Fruit fly (Drosophila melanogaster) whole organism, embryonic: ENCODE results near the gene CG5386.

ENCODE experiments used
- BEAF-32 ChIP-seq: fragments of 200-800 bp; sonication (Bioruptor generic); optimal IDR thresholded peaks from 3 replicates; lab custom pipeline; 2017; ENCODE audit warnings: missing biosample characterization, missing genetic modification characterization, mild to moderate bottlenecking, moderate library complexity, missing genetic modification reagents
- Bgb ChIP-seq: fragments of 200-800 bp; sonication (Bioruptor generic); IDR thresholded peaks from 2 replicates; pipeline ENCODE4 v1.3.6; 2022; ENCODE audit warnings: missing biosample characterization, missing genetic modification characterization; ENCODE audit not compliant: partially characterized antibody
- CG11456 ChIP-seq: fragments of 200-800 bp; sonication (Bioruptor generic); IDR thresholded peaks from 3 replicates; pipeline ENCODE4 v1.3.6; 2022; ENCODE audit warnings: missing biosample characterization, missing genetic modification characterization
- CG11560 ChIP-seq: fragments of 200-800 bp; sonication (Bioruptor generic); IDR thresholded peaks from 3 replicates; pipeline ENCODE4 v1.3.6; 2022; ENCODE audit warnings: missing biosample characterization, missing genetic modification characterization
- CG15011 ChIP-seq: fragments of 200-800 bp; sonication (Bioruptor generic); optimal IDR thresholded peaks from 3 replicates; lab custom pipeline; 2018; ENCODE audit warnings: missing biosample characterization, mild to moderate bottlenecking, missing genetic modification characterization
- CG16813 ChIP-seq: fragments of 200-800 bp; sonication (Bioruptor generic); IDR thresholded peaks from 3 replicates; pipeline ENCODE4 v1.3.6; 2022; ENCODE audit warnings: missing biosample characterization, missing genetic modification characterization; ENCODE audit not compliant: partially characterized antibody
- CG18011 ChIP-seq: fragments of 200-800 bp; sonication (Bioruptor generic); optimal IDR thresholded peaks from 2 replicates; lab custom pipeline; 2017; ENCODE audit warnings: missing biosample characterization, missing genetic modification characterization, mild to moderate bottlenecking, moderate library complexity, missing genotype
- CG2116 ChIP-seq: fragments of 200-800 bp; sonication (Bioruptor generic); optimal IDR thresholded peaks from 3 replicates; lab custom pipeline; 2018; ENCODE audit warnings: missing biosample characterization, mild to moderate bottlenecking, missing genetic modification characterization
- CG30431 ChIP-seq: fragments of 200-800 bp; sonication (Bioruptor generic); optimal IDR thresholded peaks from 2 replicates; lab custom pipeline; 2017; ENCODE audit warnings: missing biosample characterization, missing genetic modification characterization
- CG32532 ChIP-seq: fragments of 200-800 bp; sonication (Bioruptor generic); IDR thresholded peaks from 2 replicates; pipeline ENCODE4 v1.3.6; 2022; ENCODE audit warnings: missing biosample characterization, missing genetic modification characterization
- CG34224 ChIP-seq: fragments of 200-800 bp; sonication (Bioruptor generic); IDR thresholded peaks from 3 replicates; pipeline ENCODE4 v1.3.6; 2022; ENCODE audit warnings: missing biosample characterization, missing genetic modification characterization; ENCODE audit not compliant: partially characterized antibody
- CG4707 ChIP-seq: fragments of 200-800 bp; sonication (Bioruptor generic); optimal IDR thresholded peaks from 2 replicates; lab custom pipeline; 2018; ENCODE audit warnings: missing biosample characterization, mild to moderate bottlenecking, missing genetic modification characterization, moderate library complexity
- CG6175 ChIP-seq: fragments of 200-800 bp; sonication (Bioruptor generic); IDR thresholded peaks from 3 replicates; pipeline ENCODE4 v1.3.6; 2022; ENCODE audit warnings: missing biosample characterization, missing genetic modification characterization
- CG7357 ChIP-seq: fragments of 200-800 bp; sonication (Bioruptor generic); IDR thresholded peaks from 3 replicates; pipeline ENCODE4 v1.3.6; 2022; ENCODE audit warnings: missing biosample characterization, missing genetic modification characterization
- CoRest ChIP-seq: fragments of 200-800 bp; sonication (Bioruptor generic); optimal IDR thresholded peaks from 3 replicates; lab custom pipeline; 2018; ENCODE audit warnings: missing biosample characterization, mild to moderate bottlenecking, missing genetic modification characterization, moderate library complexity
- D19B ChIP-seq: fragments of 200-800 bp; sonication (Bioruptor generic); optimal IDR thresholded peaks from 2 replicates; lab custom pipeline; 2017; ENCODE audit warnings: missing biosample characterization, mild to moderate bottlenecking, missing genetic modification characterization
- Deaf1 ChIP-seq: fragments of 200-800 bp; optimal IDR thresholded peaks from 3 replicates; lab custom pipeline; 2019; ENCODE audit warnings: missing biosample characterization, mild to moderate bottlenecking, missing genetic modification characterization, moderate library complexity
- Doc3 ChIP-seq: fragments of 200-800 bp; sonication (Bioruptor generic); IDR thresholded peaks from 3 replicates; pipeline ENCODE4 v1.3.6; 2022; ENCODE audit warnings: missing biosample characterization, missing genetic modification characterization; ENCODE audit not compliant: partially characterized antibody
- Dp ChIP-seq: fragments of 200-800 bp; sonication (Bioruptor generic); optimal IDR thresholded peaks from 2 replicates; lab custom pipeline; 2018; ENCODE audit warnings: missing biosample characterization, mild to moderate bottlenecking, missing genetic modification characterization, moderate library complexity
- Dref ChIP-seq: fragments of 200-800 bp; sonication (Bioruptor generic); IDR thresholded peaks from 2 replicates; pipeline ENCODE4 v1.3.6; 2022; ENCODE audit warnings: missing biosample characterization, missing genetic modification characterization
- E2f2 ChIP-seq: fragments of 200-800 bp; sonication (Bioruptor generic); IDR thresholded peaks from 2 replicates; pipeline ENCODE4 v1.3.6; 2022; ENCODE audit warnings: missing biosample characterization, missing genetic modification characterization
- Ets97D ChIP-seq: fragments of 200-800 bp; sonication (Bioruptor generic); optimal IDR thresholded peaks from 3 replicates; lab custom pipeline; 2016; ENCODE audit warnings: missing biosample characterization, missing genetic modification characterization
- Fer3 ChIP-seq: fragments of 200-800 bp; sonication (Bioruptor generic); optimal IDR thresholded peaks from 2 replicates; lab custom pipeline; 2018; ENCODE audit warnings: missing biosample characterization, mild to moderate bottlenecking, missing genetic modification characterization, moderate library complexity
- HLH4C ChIP-seq: fragments of 200-800 bp; sonication (Bioruptor generic); IDR thresholded peaks from 3 replicates; pipeline ENCODE4 v1.3.6; 2022; ENCODE audit warnings: missing biosample characterization, missing genetic modification characterization; ENCODE audit not compliant: partially characterized antibody
- MBD-R2 ChIP-seq: fragments of 200-800 bp; sonication (Bioruptor generic); IDR thresholded peaks from 2 replicates; pipeline ENCODE4 v1.3.6; 2022; ENCODE audit warnings: missing biosample characterization, missing genetic modification characterization
- Opbp ChIP-seq: fragments of 200-800 bp; sonication (Bioruptor generic); IDR thresholded peaks from 3 replicates; pipeline ENCODE4 v1.3.6; 2022; ENCODE audit warnings: missing biosample characterization, missing genetic modification characterization; ENCODE audit not compliant: partially characterized antibody
- Scr ChIP-seq: fragments of 200-800 bp; sonication (Bioruptor generic); IDR thresholded peaks from 2 replicates; pipeline ENCODE4 v1.3.6; 2022; ENCODE audit warnings: missing biosample characterization, missing genetic modification characterization; ENCODE audit not compliant: partially characterized antibody
- Sry-δ ChIP-seq: fragments of 200-800 bp; sonication (Bioruptor generic); optimal IDR thresholded peaks from 2 replicates; lab custom pipeline; 2016; ENCODE audit warnings: missing biosample characterization, missing genetic modification characterization
- Taf1 ChIP-seq: fragments of 200-800 bp; sonication (Bioruptor generic); IDR thresholded peaks from 2 replicates; pipeline ENCODE4 v1.3.6; 2022; ENCODE audit warnings: missing biosample characterization, missing genetic modification characterization
- bbx ChIP-seq: fragments of 200-800 bp; sonication (Bioruptor generic); IDR thresholded peaks from 2 replicates; pipeline ENCODE4 v1.3.6; 2022; ENCODE audit warnings: missing biosample characterization, missing genetic modification characterization; ENCODE audit not compliant: partially characterized antibody
- chinmo ChIP-seq: fragments of 200-800 bp; sonication (Bioruptor generic); IDR thresholded peaks from 4 replicates; pipeline ENCODE4 v1.3.6; 2022; ENCODE audit warnings: missing biosample characterization, missing genetic modification characterization; ENCODE audit not compliant: partially characterized antibody
- ems ChIP-seq: fragments of 200-800 bp; sonication (Bioruptor generic); optimal IDR thresholded peaks from 3 replicates; lab custom pipeline; 2016; ENCODE audit warnings: missing biosample characterization, missing genetic modification characterization
- en ChIP-seq: fragments of 200-800 bp; sonication (Bioruptor generic); optimal IDR thresholded peaks from 2 replicates; lab custom pipeline; 2016; ENCODE audit warnings: missing biosample characterization, missing genetic modification characterization
- hbn ChIP-seq: fragments of 200-800 bp; sonication (Bioruptor generic); IDR thresholded peaks from 2 replicates; pipeline ENCODE4 v1.3.6; 2022; ENCODE audit warnings: missing biosample characterization, missing genetic modification characterization; ENCODE audit not compliant: partially characterized antibody
- jing ChIP-seq: fragments of 200-800 bp; sonication (Bioruptor generic); optimal IDR thresholded peaks from 2 replicates; lab custom pipeline; 2018; ENCODE audit warnings: missing biosample characterization, mild to moderate bottlenecking, missing genetic modification characterization
- knrl ChIP-seq: fragments of 200-800 bp; sonication (Bioruptor generic); IDR thresholded peaks from 3 replicates; pipeline ENCODE4 v1.3.6; 2022; ENCODE audit warnings: missing biosample characterization, missing genetic modification characterization; ENCODE audit not compliant: partially characterized antibody
- mam ChIP-seq: fragments of 200-800 bp; sonication (Bioruptor generic); optimal IDR thresholded peaks from 3 replicates; lab custom pipeline; 2016; ENCODE audit warnings: missing biosample characterization, missing genetic modification characterization
- nerfin-2 ChIP-seq: fragments of 200-800 bp; sonication (Bioruptor generic); IDR thresholded peaks from 2 replicates; pipeline ENCODE4 v1.3.6; 2022; ENCODE audit warnings: missing biosample characterization, missing genetic modification characterization; ENCODE audit not compliant: partially characterized antibody
- prd ChIP-seq, 3 experiments: fragments of >200 bp in 2 of 3; fragments of 200-800 bp in 1 of 3; sonication (Bioruptor generic) in 1 of 3; optimal IDR thresholded peaks in 2 of 3; IDR thresholded peaks in 1 of 3; 2 replicates in 2 of 3; 3 replicates in 1 of 3; pipeline versions ENCODE4 v1.3.6 to Lab custom; 2017 to 2022; ENCODE audit warnings: missing biosample characterization in 1 of 3, missing genetic modification characterization in 1 of 3
- pzg ChIP-seq: fragments of 200-800 bp; sonication (Bioruptor generic); optimal IDR thresholded peaks from 3 replicates; lab custom pipeline; 2018; ENCODE audit warnings: missing biosample characterization, mild to moderate bottlenecking, missing genetic modification characterization, moderate library complexity
- sens ChIP-seq: fragments of 200-800 bp; sonication (Bioruptor generic); peaks from one replicate; lab custom pipeline; 2016; ENCODE audit warnings: missing biosample characterization, missing genetic modification characterization
- sna ChIP-seq: fragments of 200-800 bp; sonication (Bioruptor generic); IDR thresholded peaks from 2 replicates; pipeline ENCODE4 v1.3.6; 2022; ENCODE audit warnings: missing biosample characterization, missing genetic modification characterization; ENCODE audit not compliant: partially characterized antibody
- stwl ChIP-seq: fragments of 200-800 bp; sonication (Bioruptor generic); optimal IDR thresholded peaks from 3 replicates; lab custom pipeline; 2018; ENCODE audit warnings: missing biosample characterization, mild to moderate bottlenecking, missing genetic modification characterization, moderate library complexity
- unc-4 ChIP-seq: fragments of 200-800 bp; sonication (Bioruptor generic); IDR thresholded peaks from 2 replicates; pipeline ENCODE4 v1.3.6; 2022; ENCODE audit warnings: missing biosample characterization, missing genetic modification characterization; ENCODE audit not compliant: partially characterized antibody
- zen2 ChIP-seq: fragments of 200-800 bp; sonication (Bioruptor generic); IDR thresholded peaks from 3 replicates; pipeline ENCODE4 v1.3.6; 2022; ENCODE audit warnings: missing biosample characterization, missing genetic modification characterization; ENCODE audit not compliant: partially characterized antibody

The CG5386 gene

DNA sequence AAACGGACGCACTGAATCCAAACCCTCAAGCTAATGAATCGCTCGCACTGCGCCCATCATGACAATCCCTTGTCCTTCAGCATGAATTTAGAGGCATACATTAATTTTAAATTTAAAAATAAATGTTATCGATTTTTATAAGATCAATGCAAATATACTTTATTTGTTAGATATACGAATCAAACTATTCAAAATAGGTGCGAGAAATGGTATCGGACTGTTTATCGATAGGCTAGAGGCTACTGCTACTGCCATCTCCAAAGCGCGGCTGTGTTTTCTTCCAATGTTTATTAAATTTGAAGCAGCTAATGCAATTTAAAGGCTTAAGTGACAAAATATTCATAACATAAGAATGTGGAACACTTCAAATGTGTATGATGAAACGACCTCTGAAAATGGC is 39.0 kb upstream of the CG5386 start, which contains the start of gene CG43342 (continued):
- TF ChIP-seq pzg (GFP tag; lab: Kevin White, UChicago) (peak; percentile 40), sna (peak; percentile 81), chinmo (GFP tag; lab: Robert Waterston, UW) (peak; percentile 79; the same call in 1 of the 4 replicates), hbn (GFP tag; lab: Robert Waterston, UW) (peak; percentile 63), CG18011 (no peak), CG16813 (GFP tag; lab: Robert Waterston, UW) (peak; percentile 75), CoRest (tag; lab: Kevin White, UChicago) (no peak), Bgb (GFP tag; lab: Robert Waterston, UW) (peak; percentile 85), Opbp (GFP tag; lab: Robert Waterston, UW) (peak; percentile 80; the same call in 2 of the 3 replicates), mam (no peak), MBD-R2 (GFP tag; lab: Robert Waterston, UW) (peak; percentile 59), CG2116 (GFP tag; lab: Kevin White, UChicago) (peak; percentile 69), unc-4 (GFP tag; lab: Robert Waterston, UW) (peak; percentile 76), BEAF-32 (peak; percentile 72), prd (optimal IDR thresholded peaks at IDR 0.05; lab: Kevin White, UChicago) (no peak), prd (GFP tag; IDR thresholded peaks at IDR 0.05; lab: Robert Waterston, UW) (no peak), sens (GFP tag; lab: Kevin White, UChicago) (peak; percentile 69), E2f2 (GFP tag; lab: Robert Waterston, UW) (peak; percentile 84), knrl (GFP tag; lab: Robert Waterston, UW) (peak; percentile 68; the same call in 2 of the 3 replicates), CG11560 (tag; lab: Robert Waterston, UW) (peak; percentile 71; the same call in 2 of the 3 replicates)

DNA sequence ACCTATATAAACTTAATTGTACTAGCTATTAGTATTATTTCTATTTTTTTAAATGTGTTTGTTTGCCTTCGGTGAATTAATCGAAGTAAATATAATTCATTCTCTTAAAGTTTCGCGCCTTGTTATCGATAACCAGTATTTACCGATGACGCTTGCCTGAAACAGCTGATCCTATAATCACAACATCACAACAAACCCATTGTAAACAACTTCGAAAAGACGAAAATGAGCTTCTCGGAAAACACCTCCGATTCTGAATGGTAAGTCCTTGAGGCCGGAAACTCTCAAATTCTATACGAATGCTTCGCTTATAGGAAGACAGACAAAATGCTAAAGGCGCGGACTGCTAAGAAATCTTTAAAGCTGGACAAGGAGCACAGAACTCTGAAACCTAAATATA is 37.9 kb upstream of the CG5386 start, which contains the start of gene CG34149:
Gene CG34149 (plus strand): TSS at position 187 of the 400 bp plus-strand sequence.
- no peak for TF ChIP-seq CG11456 (GFP tag; lab: Robert Waterston, UW)
- TF ChIP-seq CG4707 (GFP tag; lab: Kevin White, UChicago) = no peak
- peak; percentile 61 for TF ChIP-seq bbx (GFP tag; lab: Robert Waterston, UW)
- TF ChIP-seq Taf1 = no peak
- no peak for TF ChIP-seq Fer3
- TF ChIP-seq CG34224 (GFP tag; lab: Robert Waterston, UW) = peak; percentile 53; the same call in 1 of the 3 replicates
- TF ChIP-seq Bgb (GFP tag; lab: Robert Waterston, UW) = peak; percentile 33; the same call in 1 of the 2 replicates
- TF ChIP-seq CG7357 (GFP tag; lab: Robert Waterston, UW) = no peak
- peak; percentile 59 for TF ChIP-seq Scr (GFP tag; lab: Robert Waterston, UW)
- no peak for TF ChIP-seq jing
- TF ChIP-seq Dp (GFP tag; lab: Kevin White, UChicago) = peak; percentile 79
- TF ChIP-seq Sry-δ (GFP tag; lab: Kevin White, UChicago) = peak; percentile 22
- TF ChIP-seq Ets97D (GFP tag; lab: Kevin White, UChicago) = no peak
- no peak for TF ChIP-seq CG15011 (GFP tag; lab: Kevin White, UChicago)
- TF ChIP-seq stwl = peak; percentile 48
- TF ChIP-seq pzg (GFP tag; lab: Kevin White, UChicago) = peak; percentile 28
- peak; percentile 31 for TF ChIP-seq BEAF-32
- TF ChIP-seq E2f2 (GFP tag; lab: Robert Waterston, UW) = peak; percentile 84
- peak; percentile 58 for TF ChIP-seq nerfin-2 (GFP tag; lab: Robert Waterston, UW)
- peak; percentile 53 for TF ChIP-seq MBD-R2 (GFP tag; lab: Robert Waterston, UW)
- TF ChIP-seq Dref (GFP tag; lab: Robert Waterston, UW) = peak; percentile 63
- TF ChIP-seq en (GFP tag; lab: Kevin White, UChicago) = no peak
- TF ChIP-seq ems (GFP tag; lab: Kevin White, UChicago) = no peak
- peak; percentile 41; the same call in 2 of the 3 replicates for TF ChIP-seq zen2 (GFP tag; lab: Robert Waterston, UW)
- TF ChIP-seq CG6175 (GFP tag; lab: Robert Waterston, UW) = no peak
- TF ChIP-seq HLH4C (GFP tag; lab: Robert Waterston, UW) = peak; percentile 74
- TF ChIP-seq Deaf1 (tag; lab: Kevin White, UChicago) = no peak
- no peak for TF ChIP-seq D19B (GFP tag; lab: Kevin White, UChicago)
- TF ChIP-seq Opbp (GFP tag; lab: Robert Waterston, UW) = peak; percentile 10; the same call in 2 of the 3 replicates
- 0 out of 3 replicates have a peak, but pooled peaks have one; percentile 19 for TF ChIP-seq Doc3
- TF ChIP-seq CG32532 (GFP tag; lab: Robert Waterston, UW) = no peak
- no peak for TF ChIP-seq CG30431 (GFP tag; lab: Kevin White, UChicago)
